Worm (Caenorhabditis elegans) whole organism, L1 larva: ENCODE data around the gene ZK470.4.

ENCODE experiments used
- C04F5.9 ChIP-seq: sonication (generic microtip); optimal IDR thresholded peaks from 2 replicates; lab custom pipeline; 2016; ENCODE audit warnings: missing genetic modification characterization, missing compliant biosample characterization
- C16A3.4 ChIP-seq: fragments of 150-350 bp; optimal IDR thresholded peaks from 2 replicates; lab custom pipeline; 2014; ENCODE audit warnings: missing biosample characterization, missing genetic modification characterization
- aly-2 ChIP-seq: fragments of 150-350 bp; optimal IDR thresholded peaks from 2 replicates; lab custom pipeline; 2014; ENCODE audit warnings: missing biosample characterization, missing genetic modification characterization
- blmp-1 ChIP-seq: fragments of 150-350 bp; optimal IDR thresholded peaks from 2 replicates; lab custom pipeline; 2014; ENCODE audit warnings: missing biosample characterization, missing genetic modification characterization
- ceh-63 ChIP-seq: fragments of 200-800 bp; sonication (Bioruptor generic); optimal IDR thresholded peaks from 2 replicates; lab custom pipeline; 2018; ENCODE audit warnings: mild to moderate bottlenecking, missing genetic modification characterization, missing compliant biosample characterization
- dsc-1 ChIP-seq: sonication (generic microtip); optimal IDR thresholded peaks from 2 replicates; lab custom pipeline; 2016; ENCODE audit warnings: mild to moderate bottlenecking, missing genetic modification characterization, missing compliant biosample characterization
- efl-1 ChIP-seq, 4 experiments: fragments of 150-350 bp; optimal IDR thresholded peaks in 3 of 4; peaks in 1 of 4; 1 replicate in 1 of 4; 2 replicates in 3 of 4; lab custom pipeline; 2014; ENCODE audit warnings: missing biosample characterization in 2 of 4, missing genetic modification characterization in 2 of 4, missing genetic modification reagents in 2 of 4
- elt-2 ChIP-seq: sonication (generic microtip); optimal IDR thresholded peaks from 2 replicates; lab custom pipeline; 2016; ENCODE audit warnings: missing genetic modification characterization, mild to moderate bottlenecking, inconsistent platforms, missing compliant biosample characterization, missing genetic modification reagents
- elt-3 ChIP-seq, 6 experiments: fragments of 150-350 bp in 1 of 6; sonication (generic microtip); optimal IDR thresholded peaks; 2 replicates each; lab custom pipeline; 2017 to 2018; ENCODE audit warnings: missing biosample characterization in 6 of 6, missing genetic modification characterization in 6 of 6, inconsistent platforms in 1 of 6
- fkh-4 ChIP-seq: sonication (generic microtip); optimal IDR thresholded peaks from 2 replicates; lab custom pipeline; 2016; ENCODE audit warnings: missing compliant biosample characterization, missing genetic modification characterization, borderline replicate concordance
- fkh-8 ChIP-seq: sonication (generic microtip); optimal IDR thresholded peaks from 2 replicates; lab custom pipeline; 2016; ENCODE audit warnings: mild to moderate bottlenecking, missing genetic modification characterization, missing compliant biosample characterization
- hpl-2 ChIP-seq: fragments of 150-350 bp; optimal IDR thresholded peaks from 2 replicates; lab custom pipeline; 2014; ENCODE audit warnings: missing biosample characterization, missing genetic modification reagents, missing genetic modification characterization
- isw-1 ChIP-seq: fragments of 200-800 bp; sonication (Bioruptor generic); IDR thresholded peaks from 2 replicates; pipeline ENCODE4 v1.3.6; 2022; ENCODE audit warnings: missing genetic modification characterization, missing compliant biosample characterization
- lin-13 ChIP-seq: fragments of 150-350 bp; optimal IDR thresholded peaks from 2 replicates; lab custom pipeline; 2014; ENCODE audit warnings: missing biosample characterization, missing genetic modification reagents, missing genetic modification characterization
- lin-14 ChIP-seq: fragments of 200-800 bp; sonication (Bioruptor generic); optimal IDR thresholded peaks from 2 replicates; lab custom pipeline; 2018; ENCODE audit warnings: mild to moderate bottlenecking, missing genetic modification characterization, moderate library complexity, missing compliant biosample characterization
- lin-39 ChIP-seq: fragments of 150-350 bp; optimal IDR thresholded peaks from 2 replicates; lab custom pipeline; 2014; ENCODE audit warnings: missing biosample characterization, missing genetic modification reagents, missing genetic modification characterization
- mdl-1 ChIP-seq, 2 experiments: fragments of 150-350 bp; optimal IDR thresholded peaks; 2 replicates each; lab custom pipeline; 2014 to 2017; ENCODE audit warnings: missing biosample characterization in 2 of 2, missing genetic modification characterization in 2 of 2, inconsistent platforms in 1 of 2
- mep-1 ChIP-seq: fragments of 150-350 bp; optimal IDR thresholded peaks from 2 replicates; lab custom pipeline; 2014; ENCODE audit warnings: missing biosample characterization, missing genetic modification characterization
- nhr-19 ChIP-seq: fragments of 200-800 bp; sonication (Bioruptor generic); conservative IDR thresholded peaks from 2 replicates; pipeline ENCODE4 v1.3.6; 2022; ENCODE audit warnings: missing genetic modification characterization, missing compliant biosample characterization
- nhr-20 ChIP-seq: sonication (generic microtip); optimal IDR thresholded peaks from 2 replicates; lab custom pipeline; 2016; ENCODE audit warnings: mild to moderate bottlenecking, missing genetic modification characterization, missing compliant biosample characterization
- nhr-237 ChIP-seq: fragments of 150-350 bp; optimal IDR thresholded peaks from 2 replicates; lab custom pipeline; 2014; ENCODE audit warnings: missing biosample characterization, missing genetic modification characterization
- nhr-28 ChIP-seq: fragments of 150-350 bp; optimal IDR thresholded peaks from 2 replicates; lab custom pipeline; 2014; ENCODE audit warnings: missing biosample characterization, missing genetic modification characterization
- nhr-47 ChIP-seq: sonication (generic microtip); optimal IDR thresholded peaks from 2 replicates; lab custom pipeline; 2016; ENCODE audit warnings: mild to moderate bottlenecking, missing genetic modification characterization, moderate library complexity, missing compliant biosample characterization
- nhr-71 ChIP-seq: sonication (generic microtip); optimal IDR thresholded peaks from 2 replicates; lab custom pipeline; 2016; ENCODE audit warnings: mild to moderate bottlenecking, missing genetic modification characterization, moderate library complexity, missing compliant biosample characterization
- nhr-76 ChIP-seq: sonication (generic microtip); optimal IDR thresholded peaks from 2 replicates; lab custom pipeline; 2017; ENCODE audit warnings: missing biosample characterization, missing genetic modification characterization
- nhr-84 ChIP-seq: sonication (generic microtip); optimal IDR thresholded peaks from 2 replicates; lab custom pipeline; 2017; ENCODE audit warnings: missing biosample characterization, missing genetic modification characterization
- nhr-85 ChIP-seq: sonication (generic microtip); peaks from one replicate; lab custom pipeline; 2016; ENCODE audit warnings: missing genetic modification characterization, inconsistent platforms, missing compliant biosample characterization
- nhr-90 ChIP-seq: sonication (generic microtip); optimal IDR thresholded peaks from 2 replicates; lab custom pipeline; 2016; ENCODE audit warnings: mild to moderate bottlenecking, missing genetic modification characterization, missing compliant biosample characterization; ENCODE audit not compliant: poor library complexity
- pqm-1 ChIP-seq: sonication (generic microtip); optimal IDR thresholded peaks from 3 replicates; lab custom pipeline; 2017; ENCODE audit warnings: missing biosample characterization, missing genetic modification characterization
- rnt-1 ChIP-seq: sonication (generic microtip); optimal IDR thresholded peaks from 2 replicates; lab custom pipeline; 2016; ENCODE audit warnings: mild to moderate bottlenecking, missing genetic modification characterization, moderate library complexity, missing compliant biosample characterization
- snu-23 ChIP-seq: sonication (generic microtip); optimal IDR thresholded peaks from 2 replicates; lab custom pipeline; 2016; ENCODE audit warnings: missing genetic modification characterization, missing compliant biosample characterization
- sptf-1 ChIP-seq: fragments of 150-350 bp; optimal IDR thresholded peaks from 2 replicates; lab custom pipeline; 2014; ENCODE audit warnings: missing biosample characterization, missing genetic modification characterization
- swsn-7 ChIP-seq: sonication (generic microtip); optimal IDR thresholded peaks from 2 replicates; lab custom pipeline; 2016; ENCODE audit warnings: missing genetic modification characterization, missing compliant biosample characterization
- tbx-2 ChIP-seq: sonication (generic microtip); optimal IDR thresholded peaks from 2 replicates; lab custom pipeline; 2016; ENCODE audit warnings: missing genetic modification characterization, missing compliant biosample characterization
- tlp-1 ChIP-seq: fragments of 150-350 bp; optimal IDR thresholded peaks from 2 replicates; lab custom pipeline; 2014; ENCODE audit warnings: missing biosample characterization, missing genetic modification characterization
- unc-130 ChIP-seq: fragments of 150-350 bp; optimal IDR thresholded peaks from 2 replicates; lab custom pipeline; 2017; ENCODE audit warnings: missing biosample characterization, missing genetic modification characterization, inconsistent platforms
- unc-62 ChIP-seq: fragments of 150-350 bp; optimal IDR thresholded peaks from 2 replicates; lab custom pipeline; 2014; ENCODE audit warnings: missing biosample characterization, missing genetic modification reagents, missing genetic modification characterization
- unc-86 ChIP-seq: sonication (generic microtip); optimal IDR thresholded peaks from 2 replicates; lab custom pipeline; 2016; ENCODE audit warnings: missing genetic modification characterization, missing compliant biosample characterization
- vab-15 ChIP-seq: sonication (generic microtip); optimal IDR thresholded peaks from 2 replicates; lab custom pipeline; 2017; ENCODE audit warnings: missing genotype, mild to moderate bottlenecking, missing genetic modification characterization, missing compliant biosample characterization
- zag-1 ChIP-seq: fragments of 150-350 bp; optimal IDR thresholded peaks from 2 replicates; lab custom pipeline; 2014; ENCODE audit warnings: missing biosample characterization, missing genetic modification characterization

ZK470.4 gene

DNA sequence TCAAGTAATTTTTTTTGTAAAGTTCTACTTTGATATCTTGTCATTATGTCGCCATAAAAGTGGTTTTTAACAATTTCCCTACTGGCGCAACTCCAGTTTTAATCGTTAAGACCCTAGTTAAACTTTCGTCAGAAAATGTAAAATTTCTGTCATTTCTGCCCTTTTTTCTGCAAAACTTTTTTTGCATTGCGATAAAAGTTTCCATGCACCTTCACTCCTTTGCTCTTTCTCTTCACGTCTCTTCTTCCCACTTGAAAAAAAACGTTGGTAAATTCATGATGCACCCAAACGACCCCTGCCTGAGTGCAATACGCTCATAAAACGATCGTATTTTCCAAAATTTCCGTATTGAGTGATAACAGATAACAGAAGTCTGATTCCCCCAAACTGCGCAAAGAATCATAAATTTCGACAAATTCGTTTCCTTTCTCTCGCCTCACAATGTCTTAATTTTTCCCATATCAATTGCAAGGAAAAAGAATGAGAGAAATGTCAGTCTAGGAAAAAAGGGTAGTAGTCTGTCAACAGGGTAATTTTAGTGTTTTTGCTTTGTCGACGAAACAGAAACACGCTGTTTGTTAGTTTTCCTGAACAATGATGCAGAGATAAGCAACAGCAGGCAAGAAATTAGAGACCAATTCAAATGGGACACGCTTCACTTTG is 1.3 kb upstream of the ZK470.4 start (continued):
- TF ChIP-seq dsc-1 (no peak), lin-13 (GFP tag; lab: Kevin White, UChicago) (peak; percentile 18), vab-15 (no peak), ceh-63 (GFP tag; lab: Kevin White, UChicago) (no peak), isw-1 (GFP tag; lab: Robert Waterston, UW) (no peak), elt-3 (tag; optimal IDR thresholded peaks at IDR 0.05; lab: Kevin White, UChicago) (peak in 5 of 6 experiments; percentile 72 to 94 (median 82)), nhr-47 (peak; percentile 37), elt-2 (tag; lab: Kevin White, UChicago) (no peak), C16A3.4 (tag; lab: Kevin White, UChicago) (peak; percentile 18), hpl-2 (no peak), zag-1 (tag; lab: Kevin White, UChicago) (no peak), sptf-1 (tag; lab: Kevin White, UChicago) (no peak), fkh-4 (tag; lab: Kevin White, UChicago) (no peak), nhr-19 (GFP tag; lab: Robert Waterston, UW) (peak; percentile 44), unc-86 (tag; lab: Kevin White, UChicago) (no peak), swsn-7 (no peak), unc-62 (GFP tag; lab: Kevin White, UChicago) (no peak), unc-130 (tag; lab: Kevin White, UChicago) (no peak), lin-39 (tag; lab: Kevin White, UChicago) (no peak), nhr-237 (tag; lab: Kevin White, UChicago) (no peak)

DNA sequence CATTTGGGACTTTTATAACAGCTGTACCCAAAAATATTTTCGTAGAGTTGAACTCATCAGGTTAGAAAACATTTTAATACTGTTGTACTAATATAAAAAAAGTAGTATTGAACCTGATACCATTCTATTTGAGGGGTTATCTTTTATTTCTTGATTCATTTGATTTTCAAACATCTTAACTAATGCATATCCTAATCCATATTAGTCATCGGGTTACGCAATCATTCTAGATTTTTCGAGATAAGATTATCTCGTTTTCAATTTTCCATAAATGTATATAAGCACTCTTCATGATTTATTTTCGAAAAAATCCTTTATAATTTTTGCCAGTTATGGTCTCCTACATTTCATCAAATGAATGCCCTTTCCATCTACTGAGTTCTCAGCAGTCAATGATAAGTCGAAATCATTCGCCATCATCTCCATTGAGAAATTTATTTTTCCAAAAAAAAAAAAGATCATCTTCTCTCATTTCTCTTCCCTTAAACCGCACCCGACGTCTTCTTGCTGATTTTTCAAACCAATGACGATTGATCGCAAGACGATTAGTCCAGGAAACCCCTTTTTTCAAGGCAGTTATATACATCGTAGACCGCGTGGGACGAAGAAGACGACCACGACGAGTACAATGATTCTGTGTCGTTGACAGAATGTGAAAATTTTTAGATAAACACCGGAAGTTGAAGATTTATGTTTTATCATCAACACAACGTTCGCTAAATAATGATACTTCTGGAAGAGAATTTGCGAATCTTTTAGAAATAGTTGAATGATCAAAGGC is 964 bp downstream of the ZK470.4 start:
- TF ChIP-seq fkh-8 (tag; lab: Kevin White, UChicago), result no peak
- TF ChIP-seq tlp-1 (tag; lab: Kevin White, UChicago), result no peak
- TF ChIP-seq lin-14 (GFP tag; lab: Kevin White, UChicago), result peak; percentile 54
- peak; percentile 44 for TF ChIP-seq nhr-20 (tag; lab: Kevin White, UChicago)
- no peak for TF ChIP-seq pqm-1
- peak; percentile 52 for TF ChIP-seq nhr-71
- no peak for TF ChIP-seq unc-62 (GFP tag; lab: Kevin White, UChicago)
- 0 out of 2 replicates have a peak, but pooled peaks have one; percentile 9 for TF ChIP-seq nhr-19 (GFP tag; lab: Robert Waterston, UW)
- no peak for TF ChIP-seq efl-1 (optimal IDR thresholded peaks at IDR 0.05; lab: Kevin White, UChicago)
- no peak for TF ChIP-seq efl-1 (GFP tag; optimal IDR thresholded peaks at IDR 0.05 in 1 of 2; lab: Kevin White, UChicago)
- no peak for TF ChIP-seq C04F5.9 (tag; lab: Kevin White, UChicago)
- TF ChIP-seq blmp-1, result peak; percentile 69
- TF ChIP-seq mep-1 (tag; lab: Kevin White, UChicago), result peak; percentile 19
- no peak for TF ChIP-seq nhr-84 (tag; lab: Kevin White, UChicago)
- TF ChIP-seq aly-2 (tag; lab: Kevin White, UChicago), result no peak
- no peak for TF ChIP-seq nhr-76
- no peak for TF ChIP-seq vab-15
- peak; percentile 10 for TF ChIP-seq lin-13 (GFP tag; lab: Kevin White, UChicago)
- TF ChIP-seq isw-1 (GFP tag; lab: Robert Waterston, UW), result no peak
- TF ChIP-seq tbx-2 (tag; lab: Kevin White, UChicago), result peak; percentile 33
- peak; percentile 1 for TF ChIP-seq rnt-1 (tag; lab: Kevin White, UChicago)
- TF ChIP-seq nhr-28 (tag; lab: Kevin White, UChicago), result no peak
- TF ChIP-seq swsn-7, result no peak
- peak in 1 of 2 experiments; percentile 4 for TF ChIP-seq mdl-1 (tag; optimal IDR thresholded peaks at IDR 0.05; lab: Kevin White, UChicago)
- TF ChIP-seq nhr-90 (tag; lab: Kevin White, UChicago), result peak; percentile 21
- peak; percentile 22 for TF ChIP-seq snu-23 (GFP tag; lab: Kevin White, UChicago)
- peak; percentile 85 for TF ChIP-seq nhr-85 (tag; lab: Kevin White, UChicago)
- TF ChIP-seq dsc-1, result peak; percentile 76
